Worm (Caenorhabditis elegans): ENCODE measurements around the gene bus-5.

bus-5 gene

DNA sequence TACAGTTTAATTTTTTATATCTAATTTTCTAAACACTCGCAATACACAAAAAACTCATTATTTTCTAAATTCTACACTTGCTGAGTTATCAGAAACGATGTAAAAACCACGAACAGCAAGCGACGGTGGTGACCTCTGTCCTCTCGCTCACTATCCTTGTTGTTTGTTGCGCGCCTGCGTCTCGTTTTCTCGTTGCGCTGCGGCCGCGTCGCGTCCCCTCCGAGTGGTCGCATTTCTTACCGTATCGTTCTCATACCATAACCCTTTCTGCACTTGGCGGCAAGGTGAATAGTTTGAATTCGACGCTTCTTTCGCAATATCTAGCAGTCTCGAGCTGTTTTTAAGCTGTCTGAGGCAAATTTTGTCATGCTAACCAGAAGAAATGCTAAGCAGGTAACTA, 23.5 kb downstream of the bus-5 start, which contains the start of gene lsy-2:
lsy-2 (plus strand) TSS at position 271 of the 400 bp plus-strand sequence.
- TF ChIP-seq egl-27 (tag; optimal IDR thresholded peaks at IDR 0.05): no peak
- no peak for TF ChIP-seq zag-1 (tag; optimal IDR thresholded peaks at IDR 0.05)
- peak; percentile 31 for TF ChIP-seq fos-1 (tag; optimal IDR thresholded peaks at IDR 0.05)
- no peak for TF ChIP-seq nhr-23 (tag; optimal IDR thresholded peaks at IDR 0.05)
- TF ChIP-seq lin-11 (tag; optimal IDR thresholded peaks at IDR 0.05): peak; percentile 22
- peak; percentile 25 for TF ChIP-seq crh-2 (tag; optimal IDR thresholded peaks at IDR 0.05)
- no peak for TF ChIP-seq R02D3.7 (tag; optimal IDR thresholded peaks at IDR 0.05)
- TF ChIP-seq C34F6.9 (tag; optimal IDR thresholded peaks at IDR 0.05): peak; percentile 42
- TF ChIP-seq gmeb-1 (tag; optimal IDR thresholded peaks at IDR 0.05): peak; percentile 61
- peak; percentile 29 for TF ChIP-seq blmp-1 (tag; optimal IDR thresholded peaks at IDR 0.05; ENCODE audit: insufficient read depth)
- no peak for TF ChIP-seq unc-62 (GFP tag; optimal IDR thresholded peaks at IDR 0.05)
- no peak for TF ChIP-seq ztf-1 (GFP tag; conservative IDR thresholded peaks at IDR 0.05)
- TF ChIP-seq lin-13 (GFP tag; optimal IDR thresholded peaks at IDR 0.05): peak; percentile 38
- no peak for TF ChIP-seq lin-39 (tag; optimal IDR thresholded peaks at IDR 0.05)
- TF ChIP-seq nhr-11 (tag; optimal IDR thresholded peaks at IDR 0.05): no peak
- TF ChIP-seq unc-39 (tag; optimal IDR thresholded peaks at IDR 0.05): no peak
- no peak for TF ChIP-seq mdl-1 (tag; optimal IDR thresholded peaks at IDR 0.05)
- no peak for TF ChIP-seq nhr-10 (tag; optimal IDR thresholded peaks at IDR 0.05)
- no peak for TF ChIP-seq ztf-11 (tag; optimal IDR thresholded peaks at IDR 0.05)
- TF ChIP-seq aly-2 (tag; optimal IDR thresholded peaks at IDR 0.05): no peak
- no peak for TF ChIP-seq nhr-77 (tag; optimal IDR thresholded peaks at IDR 0.05)
- TF ChIP-seq alr-1 (tag; optimal IDR thresholded peaks at IDR 0.05): no peak
- no peak for TF ChIP-seq sma-9 (GFP tag; optimal IDR thresholded peaks at IDR 0.05)
- no peak for TF ChIP-seq sma-9 (tag; optimal IDR thresholded peaks at IDR 0.05)
- TF ChIP-seq nhr-6 (tag; optimal IDR thresholded peaks at IDR 0.05): no peak
- TF ChIP-seq F13H6.1 (tag; optimal IDR thresholded peaks at IDR 0.05): peak; percentile 31
- TF ChIP-seq nhr-129 (tag; optimal IDR thresholded peaks at IDR 0.05): peak; percentile 60
- peak; percentile 68 for TF ChIP-seq nhr-25 (tag; optimal IDR thresholded peaks at IDR 0.05)
- TF ChIP-seq peb-1 (tag; optimal IDR thresholded peaks at IDR 0.05): no peak
- TF ChIP-seq sem-4 (tag; optimal IDR thresholded peaks at IDR 0.05): peak; percentile 12
- no peak for TF ChIP-seq ceh-16 (tag; optimal IDR thresholded peaks at IDR 0.05)
- TF ChIP-seq nhr-21 (tag; optimal IDR thresholded peaks at IDR 0.05): peak; percentile 41
- peak; percentile 46 for TF ChIP-seq sma-3 (GFP tag; optimal IDR thresholded peaks at IDR 0.05)
- peak; percentile 33 for TF ChIP-seq unc-55 (GFP tag; optimal IDR thresholded peaks at IDR 0.05)

- TF ChIP-seq crh-2 (tag; optimal IDR thresholded peaks at IDR 0.05) (no peak), R02D3.7 (tag; optimal IDR thresholded peaks at IDR 0.05) (no peak), snpc-4 (tag; optimal IDR thresholded peaks at IDR 0.05) (no peak), alr-1 (tag; optimal IDR thresholded peaks at IDR 0.05) (no peak), ceh-16 (tag; optimal IDR thresholded peaks at IDR 0.05) (no peak), nhr-237 (tag; optimal IDR thresholded peaks at IDR 0.05) (no peak), unc-39 (tag; optimal IDR thresholded peaks at IDR 0.05) (no peak), unc-62 (GFP tag; optimal IDR thresholded peaks at IDR 0.05) (no peak), nhr-12 (tag; optimal IDR thresholded peaks at IDR 0.05) (no peak), nhr-21 (tag; optimal IDR thresholded peaks at IDR 0.05) (no peak), nhr-10 (tag; optimal IDR thresholded peaks at IDR 0.05) (no peak), ztf-11 (tag; optimal IDR thresholded peaks at IDR 0.05) (no peak), egl-27 (tag; optimal IDR thresholded peaks at IDR 0.05) (no peak)
Measured at ce11 chrX:2087716-2088115, 25.2 kb downstream of the bus-5 start.

DNA sequence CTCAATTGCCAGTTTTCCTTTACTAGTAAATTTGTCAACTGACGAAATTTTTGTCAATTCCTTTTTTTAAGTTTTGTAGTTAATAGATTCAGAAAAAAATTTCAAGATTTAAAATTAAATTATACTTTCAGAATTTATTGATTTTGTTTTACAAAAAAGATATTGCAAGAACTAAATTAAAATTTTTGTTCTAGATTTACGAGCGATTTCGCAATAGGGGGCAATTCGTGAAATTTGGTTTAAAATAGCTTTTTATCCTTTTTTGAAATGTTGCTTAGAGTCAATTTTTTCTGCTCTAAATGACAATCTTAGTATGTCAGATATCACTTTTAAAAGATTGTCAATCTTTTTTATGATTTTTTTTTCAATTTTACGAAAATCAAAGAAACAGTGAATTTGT, 27.4 kb downstream of the bus-5 start:
- TF ChIP-seq unc-55 (GFP tag; optimal IDR thresholded peaks at IDR 0.05) (peak; percentile 8), mdl-1 (tag; optimal IDR thresholded peaks at IDR 0.05) (no peak), mab-5 (tag; optimal IDR thresholded peaks at IDR 0.05) (no peak), C34F6.9 (tag; optimal IDR thresholded peaks at IDR 0.05) (peak; percentile 3)

ce11 chrX:2084988-2085387, 27.9 kb downstream of the bus-5 start, which contains the start of gene F49H12.2:
Gene F49H12.2, plus strand, starts transcription at chrX:2085288.
- TF ChIP-seq ztf-11 (tag; optimal IDR thresholded peaks at IDR 0.05): no peak
- TF ChIP-seq skn-1 (tag; optimal IDR thresholded peaks at IDR 0.05): no peak
- TF ChIP-seq elt-3 (tag; optimal IDR thresholded peaks at IDR 0.05): no peak
- TF ChIP-seq lin-39 (tag; optimal IDR thresholded peaks at IDR 0.05): no peak
- no peak for TF ChIP-seq ceh-82 (tag; optimal IDR thresholded peaks at IDR 0.05)
- TF ChIP-seq ceh-16 (tag; optimal IDR thresholded peaks at IDR 0.05): no peak
- no peak for TF ChIP-seq sem-4 (tag; optimal IDR thresholded peaks at IDR 0.05)
- no peak for TF ChIP-seq gmeb-1 (tag; optimal IDR thresholded peaks at IDR 0.05)
- no peak for TF ChIP-seq lin-13 (GFP tag; optimal IDR thresholded peaks at IDR 0.05)
- TF ChIP-seq R02D3.7 (tag; optimal IDR thresholded peaks at IDR 0.05): no peak
- no peak for TF ChIP-seq nhr-25 (tag; optimal IDR thresholded peaks at IDR 0.05)
- no peak for TF ChIP-seq F13H6.1 (tag; optimal IDR thresholded peaks at IDR 0.05)
- no peak for TF ChIP-seq nhr-21 (tag; optimal IDR thresholded peaks at IDR 0.05)
